Fruit fly (Drosophila melanogaster): ENCODE results near the gene Arr2.

Arr2 gene

dm6 chr3L:8675545-8676084 lies 26.9 kb upstream of the Arr2 start, which contains the start of gene hry (continued):
- peak; percentile 37 for TF ChIP-seq CG12391 (tag; optimal IDR thresholded peaks at IDR 0.05)
- TF ChIP-seq fd102C (GFP tag; optimal IDR thresholded peaks at IDR 0.05) = peak; percentile 66
- no peak for TF ChIP-seq gt (GFP tag; IDR thresholded peaks at IDR 0.05)
- TF ChIP-seq CG31441 (GFP tag; IDR thresholded peaks at IDR 0.05) = no peak; the same call in 1 of the 2 replicates
- peak; percentile 47 for TF ChIP-seq CG18619 (GFP tag; optimal IDR thresholded peaks at IDR 0.05)
- peak; percentile 46; the same call in 1 of the 4 replicates for TF ChIP-seq Dll (GFP tag; IDR thresholded peaks at IDR 0.05; ENCODE audit: partially characterized antibody)
- TF ChIP-seq crol (GFP tag; IDR thresholded peaks at IDR 0.05) = peak; percentile 67
- TF ChIP-seq CG2199 (GFP tag; IDR thresholded peaks at IDR 0.05) = peak; percentile 44; the same call in 1 of the 3 replicates
- peak; percentile 64; the same call in 1 of the 2 replicates for TF ChIP-seq rib (GFP tag; IDR thresholded peaks at IDR 0.05)
- peak; percentile 93 for TF ChIP-seq kni (GFP tag; optimal IDR thresholded peaks at IDR 0.05)
- peak; percentile 39; the same call in 1 of the 2 replicates for TF ChIP-seq Xrp1 (GFP tag; IDR thresholded peaks at IDR 0.05)
- TF ChIP-seq CG6689 (GFP tag; IDR thresholded peaks at IDR 0.05) = peak; percentile 36; the same call in 1 of the 2 replicates
- TF ChIP-seq dysf (GFP tag; IDR thresholded peaks at IDR 0.05) = 0 out of 3 replicates have a peak, but pooled peaks have one; percentile 25
- no peak for TF ChIP-seq CG11085 (GFP tag; IDR thresholded peaks at IDR 0.05)
- TF ChIP-seq CG17568 (GFP tag; optimal IDR thresholded peaks at IDR 0.05) = peak; percentile 48
- peak; percentile 41 for TF ChIP-seq CG4328 (GFP tag; optimal IDR thresholded peaks at IDR 0.05)
- peak; percentile 33 for TF ChIP-seq CG8281 (tag; optimal IDR thresholded peaks at IDR 0.05)
- peak; percentile 51 for TF ChIP-seq CG11723 (GFP tag; optimal IDR thresholded peaks at IDR 0.05)
- TF ChIP-seq CG10959 (GFP tag; IDR thresholded peaks at IDR 0.05) = 0 out of 2 replicates have a peak, but pooled peaks have one; percentile 6
- no peak for TF ChIP-seq CkIIα-i1 (GFP tag; IDR thresholded peaks at IDR 0.05)
- TF ChIP-seq Hmr (GFP tag; optimal IDR thresholded peaks at IDR 0.05) = peak; percentile 66
- TF ChIP-seq tap (tag; optimal IDR thresholded peaks at IDR 0.05) = peak; percentile 32
- peak; percentile 42 for TF ChIP-seq wek (GFP tag; optimal IDR thresholded peaks at IDR 0.05)
- TF ChIP-seq Stat92E (GFP tag; optimal IDR thresholded peaks at IDR 0.05) = peak in 1 of 3 experiments; percentile 73
- TF ChIP-seq vfl (GFP tag; optimal IDR thresholded peaks at IDR 0.05) = peak; percentile 27
- peak; percentile 62 for TF ChIP-seq CG7987 (GFP tag; optimal IDR thresholded peaks at IDR 0.05)
- peak; percentile 4 for TF ChIP-seq CG7745 (tag; optimal IDR thresholded peaks at IDR 0.05)
- peak; percentile 39; the same call in 1 of the 3 replicates for TF ChIP-seq Dbx (GFP tag; IDR thresholded peaks at IDR 0.05)
- TF ChIP-seq Atf-2 (GFP tag; optimal IDR thresholded peaks at IDR 0.05) = no peak
- TF ChIP-seq CG3281 (GFP tag; optimal IDR thresholded peaks at IDR 0.05) = peak; percentile 54
- peak; percentile 46 for TF ChIP-seq YL-1 (GFP tag; optimal IDR thresholded peaks at IDR 0.05)
- peak; percentile 61; the same call in 1 of the 2 replicates for TF ChIP-seq GATAe (GFP tag; conservative IDR thresholded peaks at IDR 0.05)
- TF ChIP-seq Scr (GFP tag; IDR thresholded peaks at IDR 0.05; ENCODE audit: partially characterized antibody) = peak; percentile 47; the same call in 1 of the 2 replicates
- TF ChIP-seq CG10147 (GFP tag; optimal IDR thresholded peaks at IDR 0.05) = peak; percentile 18
- peak; percentile 13 for TF ChIP-seq CG17359 (tag; optimal IDR thresholded peaks at IDR 0.05)
- TF ChIP-seq gcm (GFP tag; optimal IDR thresholded peaks at IDR 0.05) = peak; percentile 59
- peak; percentile 28 for TF ChIP-seq kah (GFP tag; optimal IDR thresholded peaks at IDR 0.05)
- peak; percentile 44 for TF ChIP-seq Oli (tag; optimal IDR thresholded peaks at IDR 0.05)
- TF ChIP-seq CG30403 (GFP tag; optimal IDR thresholded peaks at IDR 0.05) = no peak
- TF ChIP-seq CG11695 (GFP tag; IDR thresholded peaks at IDR 0.05) = peak; percentile 30; the same call in 2 of the 3 replicates
- TF ChIP-seq CG12299 (tag; optimal IDR thresholded peaks at IDR 0.05) = peak; percentile 39
- peak; percentile 92 for TF ChIP-seq CG5245 (GFP tag; optimal IDR thresholded peaks at IDR 0.05)
- 0 out of 2 replicates have a peak, but pooled peaks have one; percentile 32 for TF ChIP-seq tna (GFP tag; IDR thresholded peaks at IDR 0.05; ENCODE audit: partially characterized antibody)
- TF ChIP-seq grau (tag; optimal IDR thresholded peaks at IDR 0.05) = peak; percentile 38
- TF ChIP-seq zen (tag; optimal IDR thresholded peaks at IDR 0.05) = peak; percentile 21
- no peak for TF ChIP-seq ash1 (GFP tag; optimal IDR thresholded peaks at IDR 0.05)
- peak; percentile 29 for TF ChIP-seq CG3407 (GFP tag; optimal IDR thresholded peaks at IDR 0.05)
- TF ChIP-seq CG34376 (GFP tag; optimal IDR thresholded peaks at IDR 0.05) = peak; percentile 88

All from whole organism, embryonic.